Fruit fly (Drosophila melanogaster) whole organism, embryonic: Measurements from ENCODE around the gene sob.

Experiments
- Ada2b ChIP-seq: fragments of 200-800 bp; sonication (Bioruptor generic); IDR thresholded peaks from 2 replicates; pipeline ENCODE4 v1.3.6; 2022; ENCODE audit warnings: missing biosample characterization, missing genetic modification characterization
- Blimp-1 ChIP-seq: fragments of 200-800 bp; sonication (Bioruptor generic); optimal IDR thresholded peaks from 3 replicates; lab custom pipeline; 2018; ENCODE audit warnings: missing biosample characterization, missing genetic modification characterization, mild to moderate bottlenecking, moderate library complexity, missing genetic modification reagents
- C15 ChIP-seq: fragments of 200-800 bp; sonication (Bioruptor generic); IDR thresholded peaks from 3 replicates; pipeline ENCODE4 v1.3.6; 2022; ENCODE audit warnings: missing biosample characterization, missing genetic modification characterization
- CG10321 ChIP-seq: fragments of 200-800 bp; sonication (Bioruptor generic); IDR thresholded peaks from 2 replicates; pipeline ENCODE4 v1.3.6; 2022; ENCODE audit warnings: missing biosample characterization, missing genetic modification characterization
- CG11696 ChIP-seq: fragments of 200-800 bp; sonication (Bioruptor generic); IDR thresholded peaks from 2 replicates; pipeline ENCODE4 v1.3.6; 2022; ENCODE audit warnings: missing biosample characterization, missing genetic modification characterization
- CG1233 ChIP-seq: fragments of 200-800 bp; sonication (Bioruptor generic); optimal IDR thresholded peaks from 4 replicates; lab custom pipeline; 2018; ENCODE audit warnings: missing biosample characterization, mild to moderate bottlenecking, missing genetic modification characterization
- CG13424 ChIP-seq: fragments of 200-800 bp; sonication (Bioruptor generic); optimal IDR thresholded peaks from 2 replicates; lab custom pipeline; 2019; ENCODE audit warnings: missing biosample characterization, mild to moderate bottlenecking, missing genetic modification characterization, moderate library complexity
- CG14710 ChIP-seq: fragments of 200-800 bp; sonication (Bioruptor generic); optimal IDR thresholded peaks from 3 replicates; lab custom pipeline; 2019; ENCODE audit warnings: missing biosample characterization, mild to moderate bottlenecking, missing genetic modification characterization, moderate library complexity
- CG1529 ChIP-seq: fragments of 200-800 bp; sonication (Bioruptor generic); optimal IDR thresholded peaks from 3 replicates; lab custom pipeline; 2018; ENCODE audit warnings: missing biosample characterization, missing genetic modification characterization
- CG15696 ChIP-seq: fragments of 200-800 bp; sonication (Bioruptor generic); optimal IDR thresholded peaks from 2 replicates; lab custom pipeline; 2019; ENCODE audit warnings: missing biosample characterization, mild to moderate bottlenecking, missing genetic modification characterization, moderate library complexity
- CG16863 ChIP-seq: fragments of 200-800 bp; sonication (Bioruptor generic); optimal IDR thresholded peaks from 3 replicates; lab custom pipeline; 2016; ENCODE audit warnings: missing biosample characterization, missing genetic modification characterization
- CG17612 ChIP-seq: fragments of 200-800 bp; sonication (Bioruptor generic); IDR thresholded peaks from 2 replicates; pipeline ENCODE4 v1.3.6; 2022; ENCODE audit warnings: missing biosample characterization, missing genetic modification characterization
- CG18619 ChIP-seq: fragments of 200-800 bp; sonication (Bioruptor generic); optimal IDR thresholded peaks from 3 replicates; lab custom pipeline; 2017; ENCODE audit warnings: missing biosample characterization, mild to moderate bottlenecking, missing genetic modification characterization
- CG2202 ChIP-seq: fragments of 200-800 bp; sonication (Bioruptor generic); optimal IDR thresholded peaks from 2 replicates; lab custom pipeline; 2018; ENCODE audit warnings: missing biosample characterization, mild to moderate bottlenecking, missing genetic modification characterization
- CG2889 ChIP-seq: fragments of 200-800 bp; sonication (Bioruptor generic); IDR thresholded peaks from 3 replicates; pipeline ENCODE4 v1.3.6; 2022; ENCODE audit warnings: missing biosample characterization, missing genetic modification characterization
- CG31441 ChIP-seq: fragments of 200-800 bp; sonication (Bioruptor generic); IDR thresholded peaks from 2 replicates; pipeline ENCODE4 v1.3.6; 2022; ENCODE audit warnings: missing biosample characterization, missing genetic modification characterization
- CG4854 ChIP-seq: fragments of 200-800 bp; sonication (Bioruptor generic); optimal IDR thresholded peaks from 2 replicates; lab custom pipeline; 2016; ENCODE audit warnings: missing biosample characterization, missing genetic modification characterization, inconsistent platforms
- CG7928 ChIP-seq: fragments of 200-800 bp; sonication (Bioruptor generic); optimal IDR thresholded peaks from 2 replicates; lab custom pipeline; 2017; ENCODE audit warnings: missing biosample characterization, mild to moderate bottlenecking, missing genetic modification characterization
- CG8290 ChIP-seq, 3 experiments: fragments of 200-800 bp; sonication (Bioruptor generic); optimal IDR thresholded peaks; 2 replicates each; lab custom pipeline; 2016 to 2019; ENCODE audit warnings: missing biosample characterization in 3 of 3, missing genetic modification characterization in 3 of 3, mild to moderate bottlenecking in 2 of 3, moderate library complexity in 1 of 3
- CG9609 ChIP-seq: fragments of 200-800 bp; sonication (Bioruptor generic); optimal IDR thresholded peaks from 3 replicates; lab custom pipeline; 2016; ENCODE audit warnings: missing biosample characterization, missing genetic modification characterization
- D19B ChIP-seq: fragments of 200-800 bp; sonication (Bioruptor generic); optimal IDR thresholded peaks from 2 replicates; lab custom pipeline; 2017; ENCODE audit warnings: missing biosample characterization, mild to moderate bottlenecking, missing genetic modification characterization
- Dip3 ChIP-seq: fragments of 200-800 bp; sonication (Bioruptor generic); optimal IDR thresholded peaks from 3 replicates; lab custom pipeline; 2016; ENCODE audit warnings: missing biosample characterization, missing genetic modification characterization
- Elba2 ChIP-seq: fragments of 200-800 bp; sonication (Bioruptor generic); optimal IDR thresholded peaks from 3 replicates; lab custom pipeline; 2016; ENCODE audit warnings: missing biosample characterization, missing genetic modification characterization
- Ets97D ChIP-seq: fragments of 200-800 bp; sonication (Bioruptor generic); optimal IDR thresholded peaks from 3 replicates; lab custom pipeline; 2016; ENCODE audit warnings: missing biosample characterization, missing genetic modification characterization
- HLH3B ChIP-seq: fragments of 200-800 bp; sonication (Bioruptor generic); IDR thresholded peaks from 2 replicates; pipeline ENCODE4 v1.3.6; 2022; ENCODE audit warnings: missing biosample characterization, missing genetic modification characterization
- Oli ChIP-seq: fragments of 200-800 bp; sonication (Bioruptor generic); optimal IDR thresholded peaks from 2 replicates; lab custom pipeline; 2018; ENCODE audit warnings: missing biosample characterization, mild to moderate bottlenecking, missing genetic modification characterization, moderate library complexity
- Opbp ChIP-seq: fragments of 200-800 bp; sonication (Bioruptor generic); IDR thresholded peaks from 3 replicates; pipeline ENCODE4 v1.3.6; 2022; ENCODE audit warnings: missing biosample characterization, missing genetic modification characterization; ENCODE audit not compliant: partially characterized antibody
- Optix ChIP-seq: fragments of 200-800 bp; sonication (Bioruptor generic); IDR thresholded peaks from 3 replicates; pipeline ENCODE4 v1.3.6; 2022; ENCODE audit warnings: missing biosample characterization, missing genetic modification characterization
- Sox100B ChIP-seq: fragments of 200-800 bp; sonication (Bioruptor generic); optimal IDR thresholded peaks from 3 replicates; lab custom pipeline; 2018; ENCODE audit warnings: missing biosample characterization, mild to moderate bottlenecking, missing genetic modification characterization
- Stat92E ChIP-seq, 3 experiments: fragments of >200 bp in 2 of 3; fragments of 200-800 bp in 1 of 3; sonication (Bioruptor generic) in 1 of 3; optimal IDR thresholded peaks; 2 replicates each; lab custom pipeline; 2017 to 2019; ENCODE audit warnings: missing biosample characterization in 3 of 3, missing genetic modification characterization in 3 of 3, mild to moderate bottlenecking in 1 of 3, moderate library complexity in 1 of 3
- TFAM ChIP-seq: fragments of 200-800 bp; sonication (Bioruptor generic); optimal IDR thresholded peaks from 2 replicates; lab custom pipeline; 2017; ENCODE audit warnings: missing biosample characterization, missing genetic modification characterization, inconsistent platforms
- Xrp1 ChIP-seq: fragments of 200-800 bp; sonication (Bioruptor generic); IDR thresholded peaks from 2 replicates; pipeline ENCODE4 v1.3.6; 2022; ENCODE audit warnings: missing biosample characterization, missing genetic modification characterization
- bbx ChIP-seq: fragments of 200-800 bp; sonication (Bioruptor generic); IDR thresholded peaks from 2 replicates; pipeline ENCODE4 v1.3.6; 2022; ENCODE audit warnings: missing biosample characterization, missing genetic modification characterization; ENCODE audit not compliant: partially characterized antibody
- bcd ChIP-seq: fragments of 200-800 bp; sonication (Bioruptor generic); optimal IDR thresholded peaks from 2 replicates; lab custom pipeline; 2017; ENCODE audit warnings: missing biosample characterization, mild to moderate bottlenecking, missing genetic modification characterization
- cas ChIP-seq: fragments of 200-800 bp; sonication (Bioruptor generic); IDR thresholded peaks from 2 replicates; pipeline ENCODE4 v1.3.6; 2022; ENCODE audit warnings: missing biosample characterization, missing genetic modification characterization
- dmrt11E ChIP-seq: fragments of 200-800 bp; sonication (Bioruptor generic); optimal IDR thresholded peaks from 3 replicates; lab custom pipeline; 2018; ENCODE audit warnings: missing biosample characterization, mild to moderate bottlenecking, missing genetic modification characterization, moderate library complexity
- dpn ChIP-seq, 2 experiments: fragments of 200-800 bp; sonication (Bioruptor generic); optimal IDR thresholded peaks; 3 replicates each; lab custom pipeline; 2016; ENCODE audit warnings: missing biosample characterization in 2 of 2, missing genetic modification characterization in 2 of 2
- eve ChIP-seq, 2 experiments: fragments of >200 bp; optimal IDR thresholded peaks; 2 replicates each; lab custom pipeline; 2017; ENCODE audit warnings: missing biosample characterization in 2 of 2, missing genetic modification characterization in 2 of 2
- fd96Cb ChIP-seq: fragments of 200-800 bp; sonication (Bioruptor generic); optimal IDR thresholded peaks from 2 replicates; lab custom pipeline; 2018; ENCODE audit warnings: missing biosample characterization, mild to moderate bottlenecking, missing genetic modification characterization, moderate library complexity
- fru ChIP-seq: fragments of >200 bp; optimal IDR thresholded peaks from 2 replicates; lab custom pipeline; 2017
- ftz-f1 ChIP-seq: fragments of 200-800 bp; sonication (Bioruptor generic); optimal IDR thresholded peaks from 2 replicates; lab custom pipeline; 2016; ENCODE audit warnings: missing biosample characterization, missing genetic modification characterization
- gcm2 ChIP-seq: fragments of 200-800 bp; sonication (Bioruptor generic); optimal IDR thresholded peaks from 2 replicates; lab custom pipeline; 2016; ENCODE audit warnings: missing biosample characterization, missing genetic modification characterization
- grn ChIP-seq: fragments of 200-800 bp; sonication (Bioruptor generic); optimal IDR thresholded peaks from 3 replicates; lab custom pipeline; 2017; ENCODE audit warnings: missing biosample characterization, missing genetic modification characterization
- gsb-n ChIP-seq: fragments of 200-800 bp; sonication (Bioruptor generic); optimal IDR thresholded peaks from 3 replicates; lab custom pipeline; 2018; ENCODE audit warnings: missing biosample characterization, mild to moderate bottlenecking, missing genetic modification characterization
- lilli ChIP-seq: fragments of 200-800 bp; sonication (Bioruptor generic); optimal IDR thresholded peaks from 3 replicates; lab custom pipeline; 2016; ENCODE audit warnings: missing biosample characterization, missing genetic modification characterization
- nerfin-1 ChIP-seq: fragments of 200-800 bp; sonication (Bioruptor generic); optimal IDR thresholded peaks from 3 replicates; lab custom pipeline; 2019; ENCODE audit warnings: missing biosample characterization, mild to moderate bottlenecking, missing genetic modification characterization, moderate library complexity
- nmo ChIP-seq: fragments of 200-800 bp; sonication (Bioruptor generic); optimal IDR thresholded peaks from 2 replicates; lab custom pipeline; 2018; ENCODE audit warnings: missing biosample characterization, mild to moderate bottlenecking, missing genetic modification characterization, moderate library complexity
- onecut ChIP-seq: fragments of 200-800 bp; sonication (Bioruptor generic); IDR thresholded peaks from 2 replicates; pipeline ENCODE4 v1.3.6; 2022; ENCODE audit warnings: missing biosample characterization, missing genetic modification characterization
- row ChIP-seq: fragments of 200-800 bp; sonication (Bioruptor generic); IDR thresholded peaks from 3 replicates; pipeline ENCODE4 v1.3.6; 2022; ENCODE audit warnings: missing biosample characterization, missing genetic modification characterization
- tap ChIP-seq: fragments of 200-800 bp; optimal IDR thresholded peaks from 3 replicates; lab custom pipeline; 2019; ENCODE audit warnings: missing biosample characterization, mild to moderate bottlenecking, missing genetic modification characterization, moderate library complexity
- tio ChIP-seq: fragments of 200-800 bp; sonication (Bioruptor generic); optimal IDR thresholded peaks from 2 replicates; lab custom pipeline; 2017; ENCODE audit warnings: missing biosample characterization, missing genetic modification characterization, inconsistent platforms

sob gene

dm6 chr2L:3573907-3574306 is 6.7 kb downstream of the sob start (continued):
- TF ChIP-seq CG14710 (tag; lab: Kevin White, UChicago) (peak; percentile 74), CG18619 (GFP tag; lab: Kevin White, UChicago) (peak; percentile 43), C15 (GFP tag; lab: Robert Waterston, UW) (peak; percentile 22; the same call in 1 of the 3 replicates), Dip3 (GFP tag; lab: Kevin White, UChicago) (no peak), CG10321 (GFP tag; lab: Robert Waterston, UW) (no peak), CG13424 (tag; lab: Kevin White, UChicago) (peak; percentile 85), Xrp1 (peak; percentile 93), Optix (peak; percentile 88), TFAM (GFP tag; lab: Kevin White, UChicago) (peak; percentile 23), fd96Cb (tag; lab: Kevin White, UChicago) (peak; percentile 87), nmo (GFP tag; lab: Kevin White, UChicago) (peak; percentile 90), Oli (peak; percentile 84), CG11696 (peak; percentile 50), gsb-n (peak; percentile 83), eve (GFP tag; optimal IDR thresholded peaks at IDR 0.05; lab: Kevin White, UChicago) (no peak), grn (GFP tag; lab: Kevin White, UChicago) (no peak), CG7928 (GFP tag; lab: Kevin White, UChicago) (no peak), Opbp (GFP tag; lab: Robert Waterston, UW) (no peak), CG1233 (GFP tag; lab: Kevin White, UChicago) (peak; percentile 51), dmrt11E (tag; lab: Kevin White, UChicago) (peak; percentile 94), tio (GFP tag; lab: Kevin White, UChicago) (peak; percentile 42), row (peak; percentile 81), Ets97D (no peak), CG31441 (no peak; the same call in none of the 2 replicates), gcm2 (GFP tag; lab: Kevin White, UChicago) (peak; percentile 45), CG1529 (peak; percentile 70), Ada2b (GFP tag; lab: Robert Waterston, UW) (peak; percentile 83), CG2889 (GFP tag; lab: Robert Waterston, UW) (no peak), cas (no peak), bcd (GFP tag; lab: Kevin White, UChicago) (peak; percentile 70), bbx (GFP tag; lab: Robert Waterston, UW) (no peak), CG15696 (tag; lab: Kevin White, UChicago) (peak; percentile 78), Stat92E (GFP tag; optimal IDR thresholded peaks at IDR 0.05; lab: Kevin White, UChicago) (peak in 1 of 3 experiments; percentile 43), lilli (GFP tag; lab: Kevin White, UChicago) (peak; percentile 62), Elba2 (peak; percentile 26), onecut (GFP tag; lab: Robert Waterston, UW) (peak; percentile 84), fru (no peak), CG16863 (peak; percentile 83), Blimp-1 (peak; percentile 83), CG4854 (GFP tag; lab: Kevin White, UChicago) (peak; percentile 59), nerfin-1 (peak; percentile 69), CG2202 (tag; lab: Kevin White, UChicago) (peak; percentile 77), CG9609 (GFP tag; lab: Kevin White, UChicago) (peak; percentile 80), D19B (GFP tag; lab: Kevin White, UChicago) (no peak), HLH3B (peak; percentile 84), dpn (GFP tag; optimal IDR thresholded peaks at IDR 0.05; lab: Kevin White, UChicago) (peak; percentile 77 to 79), CG8290 (GFP tag; optimal IDR thresholded peaks at IDR 0.05; lab: Kevin White, UChicago) (peak; percentile 62), CG8290 (tag; optimal IDR thresholded peaks at IDR 0.05; lab: Kevin White, UChicago) (peak; percentile 16 to 79), Sox100B (GFP tag; lab: Kevin White, UChicago) (peak; percentile 62), CG17612 (no peak; the same call in 1 of the 2 replicates), ftz-f1 (GFP tag; lab: Kevin White, UChicago) (no peak), tap (tag; lab: Kevin White, UChicago) (peak; percentile 61)
